Worm (Caenorhabditis elegans) whole organism, mixed stage, embryonic: ENCODE measurements around the gene ZC404.2.

Source experiments
- lin-13 ChIP-seq: fragments of 150-350 bp; optimal IDR thresholded peaks from 2 replicates; lab custom pipeline; 2014; ENCODE audit warnings: missing biosample characterization, missing genetic modification characterization
- pha-4 ChIP-seq: fragments of 150-350 bp; optimal IDR thresholded peaks from 2 replicates; lab custom pipeline; 2018; ENCODE audit warnings: missing biosample characterization, missing genetic modification reagents, missing genetic modification characterization
- tbx-8 ChIP-seq: fragments of 200-800 bp; sonication (Bioruptor generic); optimal IDR thresholded peaks from 2 replicates; lab custom pipeline; 2018; ENCODE audit warnings: mild to moderate bottlenecking, missing genetic modification characterization, moderate library complexity, missing compliant biosample characterization
- ztf-11 ChIP-seq: fragments of 150-350 bp; optimal IDR thresholded peaks from 2 replicates; lab custom pipeline; 2014; ENCODE audit warnings: missing biosample characterization, missing genetic modification characterization

DNA sequence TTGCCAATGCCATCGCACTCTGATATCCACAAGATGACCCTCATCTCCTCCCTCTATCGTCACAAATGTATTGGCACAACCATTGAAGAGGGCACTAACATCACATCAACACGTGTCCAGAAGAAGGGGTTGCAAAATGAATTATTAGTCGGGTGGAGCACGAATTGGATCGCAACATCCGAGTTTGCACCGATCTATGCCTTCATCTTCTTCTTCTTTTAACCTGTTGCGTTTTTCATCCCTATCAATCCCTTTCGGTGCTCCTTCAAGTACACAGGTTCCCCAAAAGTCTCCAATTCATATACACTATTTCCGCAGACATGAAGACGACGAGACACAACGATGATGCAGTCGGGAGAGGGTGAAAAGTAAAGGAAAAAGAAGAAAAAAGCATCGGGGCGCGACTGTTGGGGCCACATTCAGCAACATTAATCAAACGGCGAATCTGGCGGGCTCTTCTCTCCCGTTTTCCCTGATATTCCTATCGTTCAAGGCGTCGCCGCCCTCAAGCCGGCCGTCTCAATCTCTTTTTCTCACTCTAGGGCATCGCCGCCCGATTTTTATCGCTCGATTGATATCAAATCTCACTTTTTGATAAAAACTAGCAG lies 36.2 kb upstream of the ZC404.2 start:
- no peak for TF ChIP-seq pha-4 (tag; lab: Kevin White, UChicago)
- no peak for TF ChIP-seq tbx-8 (GFP tag; lab: Kevin White, UChicago)
- TF ChIP-seq lin-13 (tag; lab: Kevin White, UChicago): no peak
- TF ChIP-seq ztf-11 (tag; lab: Kevin White, UChicago): no peak
